Worm (Caenorhabditis elegans): ENCODE data around the gene F49C12.12.
A peak's percentile ranks its signal among the peaks of the same experiment; 100 is the strongest.

Gene F49C12.12

DNA sequence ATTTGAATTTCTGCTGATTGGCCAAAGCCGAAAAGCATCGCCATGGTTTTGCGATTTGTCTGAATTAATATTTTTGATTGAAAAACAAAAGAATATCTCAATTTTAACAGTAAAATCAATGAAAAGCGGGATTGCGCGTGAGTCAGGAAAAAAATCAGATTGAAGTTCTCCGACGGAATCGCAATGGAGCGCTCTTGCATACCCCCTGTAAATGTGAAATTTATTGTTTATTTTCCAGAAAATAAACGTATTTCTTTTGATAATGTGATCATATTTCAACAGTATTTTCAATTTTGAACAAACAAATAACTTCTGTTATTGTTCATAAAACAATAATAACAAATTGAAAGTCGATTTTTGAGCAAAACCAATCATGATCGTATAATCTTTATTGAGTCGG lies 20.7 kb upstream of the F49C12.12 start, which contains the start of gene vps-26 (continued):
- peak; percentile 8 for TF ChIP-seq nhr-20 (tag; optimal IDR thresholded peaks at IDR 0.05)
- no peak for TF ChIP-seq sup-37 (GFP tag; optimal IDR thresholded peaks at IDR 0.05)
- TF ChIP-seq aly-2 (tag; optimal IDR thresholded peaks at IDR 0.05) = no peak
- no peak for TF ChIP-seq hlh-17 (GFP tag; optimal IDR thresholded peaks at IDR 0.05; ENCODE audit: borderline replicate concordance)
- TF ChIP-seq nhr-85 (tag) = no peak
- TF ChIP-seq ceh-63 (GFP tag; optimal IDR thresholded peaks at IDR 0.05) = no peak
- TF ChIP-seq lir-3 (tag; optimal IDR thresholded peaks at IDR 0.05; ENCODE audit: poor library complexity) = no peak
- no peak for TF ChIP-seq lin-15B (tag; optimal IDR thresholded peaks at IDR 0.05)
- TF ChIP-seq unc-62 (GFP tag; optimal IDR thresholded peaks at IDR 0.05) = no peak
- TF ChIP-seq nhr-90 (tag; optimal IDR thresholded peaks at IDR 0.05; ENCODE audit: poor library complexity) = no peak
- no peak for TF ChIP-seq mab-9 (GFP tag; IDR thresholded peaks at IDR 0.05)
- TF ChIP-seq nhr-84 (tag; optimal IDR thresholded peaks at IDR 0.05) = no peak
- TF ChIP-seq fos-1 (tag; optimal IDR thresholded peaks at IDR 0.05) = no peak
- no peak for TF ChIP-seq ceh-90 (tag; optimal IDR thresholded peaks at IDR 0.05)
- TF ChIP-seq C34B4.2 (tag; optimal IDR thresholded peaks at IDR 0.05) = no peak
- TF ChIP-seq egl-27 (tag; optimal IDR thresholded peaks at IDR 0.05) = no peak
- no peak for TF ChIP-seq sox-4 (tag; optimal IDR thresholded peaks at IDR 0.05)
- TF ChIP-seq zag-1 (tag; optimal IDR thresholded peaks at IDR 0.05) = no peak
- no peak for TF ChIP-seq pag-3 (tag; optimal IDR thresholded peaks at IDR 0.05; ENCODE audit: borderline replicate concordance, insufficient read depth)
- no peak for TF ChIP-seq swsn-7 (tag; optimal IDR thresholded peaks at IDR 0.05)
- TF ChIP-seq lin-14 (GFP tag; optimal IDR thresholded peaks at IDR 0.05) = peak; percentile 39
- TF ChIP-seq ztf-11 (tag; optimal IDR thresholded peaks at IDR 0.05) = no peak
- no peak for TF ChIP-seq Y116A8C.19 (tag; optimal IDR thresholded peaks at IDR 0.05; ENCODE audit: borderline replicate concordance)
- no peak for TF ChIP-seq fkh-10 (GFP tag; optimal IDR thresholded peaks at IDR 0.05)
- TF ChIP-seq unc-30 (tag; optimal IDR thresholded peaks at IDR 0.05) = no peak
- TF ChIP-seq skn-1 (tag; optimal IDR thresholded peaks at IDR 0.05) = no peak
- TF ChIP-seq C16A3.4 (tag; optimal IDR thresholded peaks at IDR 0.05) = no peak
- TF ChIP-seq ces-1 (GFP tag; optimal IDR thresholded peaks at IDR 0.05) = no peak
- no peak for TF ChIP-seq lin-39 (tag; optimal IDR thresholded peaks at IDR 0.05)
- TF ChIP-seq fkh-8 (tag; optimal IDR thresholded peaks at IDR 0.05) = no peak
- TF ChIP-seq snu-23 (GFP tag; optimal IDR thresholded peaks at IDR 0.05) = peak; percentile 33
- no peak for TF ChIP-seq ets-5 (GFP tag; IDR thresholded peaks at IDR 0.05)
- TF ChIP-seq efl-1 (optimal IDR thresholded peaks at IDR 0.05) = peak; percentile 35 to 43
- peak in 1 of 2 experiments; percentile 38 for TF ChIP-seq efl-1 (GFP tag; optimal IDR thresholded peaks at IDR 0.05 in 1 of 2)
- TF ChIP-seq tlp-1 (tag; optimal IDR thresholded peaks at IDR 0.05) = no peak
- no peak for TF ChIP-seq unc-98 (GFP tag; IDR thresholded peaks at IDR 0.05)
- TF ChIP-seq mef-2 (tag; optimal IDR thresholded peaks at IDR 0.05) = no peak
- no peak for TF ChIP-seq pqm-1 (tag; optimal IDR thresholded peaks at IDR 0.05)
- TF ChIP-seq xbp-1 (tag; optimal IDR thresholded peaks at IDR 0.05) = peak; percentile 22
- TF ChIP-seq mdl-1 (tag; optimal IDR thresholded peaks at IDR 0.05) = peak in 1 of 2 experiments; percentile 7
- no peak for TF ChIP-seq tbx-2 (tag; optimal IDR thresholded peaks at IDR 0.05)
- TF ChIP-seq egl-13 (tag; optimal IDR thresholded peaks at IDR 0.05) = no peak
- TF ChIP-seq nhr-237 (tag; optimal IDR thresholded peaks at IDR 0.05) = no peak
- no peak for TF ChIP-seq sptf-1 (tag; optimal IDR thresholded peaks at IDR 0.05)
- no peak for TF ChIP-seq C04F5.9 (tag; optimal IDR thresholded peaks at IDR 0.05)
- no peak for TF ChIP-seq ama-1 (optimal IDR thresholded peaks at IDR 0.05)
- no peak for TF ChIP-seq aha-1 (tag; optimal IDR thresholded peaks at IDR 0.05)
- TF ChIP-seq nhr-71 (tag; optimal IDR thresholded peaks at IDR 0.05) = peak; percentile 37
- peak; percentile 37 for TF ChIP-seq mep-1 (tag; optimal IDR thresholded peaks at IDR 0.05)
- TF ChIP-seq nhr-12 (tag; optimal IDR thresholded peaks at IDR 0.05) = no peak
- TF ChIP-seq nhr-11 (tag; optimal IDR thresholded peaks at IDR 0.05) = no peak

All from whole organism, L1 larva.